Fruit fly (Drosophila melanogaster) whole organism, prepupa: Measurements from ENCODE around the gene Mau2.
A peak's percentile ranks its signal among the peaks of the same experiment; 100 is the strongest.

ENCODE experiments used
- Blimp-1 ChIP-seq: fragments of 200-800 bp; sonication (Bioruptor generic); optimal IDR thresholded peaks from 3 replicates; lab custom pipeline; 2017; ENCODE audit warnings: missing biosample characterization, missing genetic modification characterization, mild to moderate bottlenecking, moderate library complexity, missing genetic modification reagents
- CG1621 ChIP-seq: fragments of 200-800 bp; sonication (Bioruptor generic); optimal IDR thresholded peaks from 3 replicates; lab custom pipeline; 2018; ENCODE audit warnings: missing biosample characterization, mild to moderate bottlenecking, missing genetic modification characterization
- CG7368 ChIP-seq: fragments of 200-800 bp; sonication (Bioruptor generic); optimal IDR thresholded peaks from 3 replicates; lab custom pipeline; 2016; ENCODE audit warnings: missing biosample characterization, missing genetic modification characterization
- CG8119 ChIP-seq: fragments of 200-800 bp; sonication (Bioruptor generic); IDR thresholded peaks from 3 replicates; pipeline ENCODE4 v1.3.6; 2022; ENCODE audit warnings: missing biosample characterization, missing genetic modification characterization
- CG8319 ChIP-seq: fragments of 200-800 bp; sonication (Bioruptor generic); optimal IDR thresholded peaks from 3 replicates; lab custom pipeline; 2016; ENCODE audit warnings: missing biosample characterization, missing genetic modification characterization
- Eip78C ChIP-seq: fragments of 200-800 bp; sonication (Bioruptor generic); peaks from one replicate; lab custom pipeline; 2016; ENCODE audit warnings: missing biosample characterization, missing genetic modification characterization
- Hr38 ChIP-seq: sonication (Bioruptor generic); optimal IDR thresholded peaks from 2 replicates; lab custom pipeline; 2016; ENCODE audit warnings: missing biosample characterization, missing genetic modification characterization
- Lpt ChIP-seq: fragments of 200-800 bp; sonication (Bioruptor generic); optimal IDR thresholded peaks from 3 replicates; lab custom pipeline; 2016; ENCODE audit warnings: missing biosample characterization, missing genetic modification characterization
- fd85E ChIP-seq: fragments of 200-800 bp; sonication (Bioruptor generic); optimal IDR thresholded peaks from 3 replicates; lab custom pipeline; 2016; ENCODE audit warnings: missing biosample characterization, missing genetic modification characterization
- lz ChIP-seq: fragments of 200-800 bp; sonication (Bioruptor generic); optimal IDR thresholded peaks from 3 replicates; lab custom pipeline; 2016; ENCODE audit warnings: missing biosample characterization, missing genetic modification characterization
- pdm3 ChIP-seq: fragments of 200-800 bp; sonication (Bioruptor generic); optimal IDR thresholded peaks from 3 replicates; lab custom pipeline; 2016; ENCODE audit warnings: missing biosample characterization, missing genetic modification characterization

dm6 chr3R:15243452-15243851 lies 34.4 kb downstream of the Mau2 start:
- no peak for TF ChIP-seq Blimp-1 (GFP tag; lab: Kevin White, UChicago)
- peak; percentile 73 for TF ChIP-seq Eip78C (GFP tag; lab: Kevin White, UChicago)
- TF ChIP-seq CG8119 (GFP tag; lab: Robert Waterston, UW), result no peak
- no peak for TF ChIP-seq Hr38 (GFP tag; lab: Kevin White, UChicago)
- TF ChIP-seq pdm3 (GFP tag; lab: Kevin White, UChicago), result peak; percentile 2
- peak; percentile 21 for TF ChIP-seq CG1621
- no peak for TF ChIP-seq lz
- no peak for TF ChIP-seq CG7368
- TF ChIP-seq fd85E (GFP tag; lab: Kevin White, UChicago), result no peak
- TF ChIP-seq CG8319 (GFP tag; lab: Kevin White, UChicago), result no peak
- TF ChIP-seq Lpt (GFP tag; lab: Kevin White, UChicago), result no peak
